Worm (Caenorhabditis elegans) whole organism, early embryonic: ENCODE data around the gene F36D4.6.

ENCODE experiments used
- aly-1 ChIP-seq: sonication (generic microtip); optimal IDR thresholded peaks from 2 replicates; lab custom pipeline; 2016; ENCODE audit warnings: missing genetic modification characterization, missing compliant biosample characterization
- ama-1 ChIP-seq: fragments of 150-350 bp; optimal IDR thresholded peaks from 2 replicates; lab custom pipeline; 2014
- ceh-36 ChIP-seq: sonication (generic microtip); optimal IDR thresholded peaks from 2 replicates; lab custom pipeline; 2016; ENCODE audit warnings: missing genetic modification characterization, inconsistent platforms, missing compliant biosample characterization
- ets-7 ChIP-seq: sonication (generic microtip); optimal IDR thresholded peaks from 2 replicates; lab custom pipeline; 2016; ENCODE audit warnings: missing genotype, missing genetic modification characterization, missing compliant biosample characterization
- hmbx-1 ChIP-seq: sonication (generic microtip); optimal IDR thresholded peaks from 2 replicates; lab custom pipeline; 2016; ENCODE audit warnings: mild to moderate bottlenecking, missing genetic modification characterization, missing compliant biosample characterization
- hmg-4 ChIP-seq: fragments of 200-800 bp; sonication (Bioruptor generic); optimal IDR thresholded peaks from 2 replicates; lab custom pipeline; 2018; ENCODE audit warnings: mild to moderate bottlenecking, missing genetic modification characterization, missing compliant biosample characterization
- hnd-1 ChIP-seq: sonication (generic microtip); optimal IDR thresholded peaks from 2 replicates; lab custom pipeline; 2016; ENCODE audit warnings: missing genetic modification characterization, missing compliant biosample characterization
- scrt-1 ChIP-seq: fragments of 200-800 bp; sonication (Bioruptor generic); IDR thresholded peaks from 2 replicates; pipeline ENCODE4 v1.3.6; 2022; ENCODE audit warnings: missing genetic modification characterization, missing compliant biosample characterization
- sea-1 ChIP-seq: fragments of 200-800 bp; sonication (Bioruptor generic); conservative IDR thresholded peaks from 2 replicates; pipeline ENCODE4 v1.3.6; 2022; ENCODE audit warnings: missing genetic modification characterization, missing compliant biosample characterization
- tbx-11 ChIP-seq: fragments of 200-800 bp; sonication (Bioruptor generic); IDR thresholded peaks from 2 replicates; pipeline ENCODE4 v1.3.6; 2022; ENCODE audit warnings: missing genetic modification characterization, missing compliant biosample characterization
- tbx-37 ChIP-seq: fragments of 200-800 bp; sonication (Bioruptor generic); conservative IDR thresholded peaks from 2 replicates; pipeline ENCODE4 v1.3.6; 2022; ENCODE audit warnings: missing genetic modification reagents, missing genetic modification characterization, missing compliant biosample characterization
- tra-4 ChIP-seq: sonication (generic microtip); optimal IDR thresholded peaks from 2 replicates; lab custom pipeline; 2017; ENCODE audit warnings: missing genetic modification characterization, missing compliant biosample characterization

- TF ChIP-seq hmg-4 (GFP tag; lab: Kevin White, UChicago) (no peak), hnd-1 (tag; lab: Kevin White, UChicago) (no peak), ama-1 (lab: Kevin White, UChicago) (no peak), tra-4 (tag; lab: Kevin White, UChicago) (no peak), ceh-36 (tag; lab: Kevin White, UChicago) (no peak), ets-7 (no peak), tbx-37 (GFP tag; lab: Robert Waterston, UW) (no peak), sea-1 (GFP tag; lab: Robert Waterston, UW) (no peak), aly-1 (no peak), tbx-11 (GFP tag; lab: Robert Waterston, UW) (no peak), hmbx-1 (tag; lab: Kevin White, UChicago) (no peak), scrt-1 (GFP tag; lab: Robert Waterston, UW) (no peak)
Observed at ce11 chrV:9427075-9427474, at the start of gene F36D4.6.
